Worm (Caenorhabditis elegans) whole organism, midembryonic: ENCODE data around the gene R03G8.6.

Source experiments
- T22C8.4 ChIP-seq: fragments of 200-800 bp; sonication (Bioruptor generic); IDR thresholded peaks from 2 replicates; pipeline ENCODE4 v1.3.6; 2022; ENCODE audit warnings: missing genetic modification characterization, missing compliant biosample characterization
- cog-1 ChIP-seq: sonication (generic microtip); optimal IDR thresholded peaks from 2 replicates; lab custom pipeline; 2016; ENCODE audit warnings: missing genetic modification characterization, missing compliant biosample characterization
- med-1 ChIP-seq: sonication (generic microtip); optimal IDR thresholded peaks from 2 replicates; lab custom pipeline; 2017; ENCODE audit warnings: missing genetic modification characterization, mild to moderate bottlenecking, missing compliant biosample characterization, antibody characterized with exemption, missing genetic modification reagents; ENCODE audit not compliant: insufficient read depth

DNA sequence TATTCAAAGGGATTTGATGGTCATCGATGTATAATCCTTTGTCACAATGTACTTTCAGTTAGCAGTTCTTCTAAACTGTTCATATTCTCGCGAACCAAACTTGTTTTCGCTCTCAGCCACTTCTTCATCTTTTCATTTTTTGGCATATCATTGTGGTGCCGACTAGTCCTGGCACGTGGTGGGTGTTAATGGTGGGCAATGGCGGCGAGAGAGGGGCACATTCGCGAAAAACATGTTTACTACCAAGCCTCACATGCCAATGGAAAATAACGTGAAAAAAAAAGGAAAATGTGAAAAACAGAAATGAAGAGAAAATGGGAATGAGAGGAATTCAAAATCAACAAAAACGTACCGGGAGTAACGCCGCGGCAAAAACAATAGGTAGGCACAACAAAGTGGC lies 46.8 kb upstream of the R03G8.6 start:
- TF ChIP-seq T22C8.4 (GFP tag; lab: Robert Waterston, UW): no peak
- TF ChIP-seq med-1 (GFP tag; lab: Kevin White, UChicago): no peak
- no peak for TF ChIP-seq cog-1 (tag; lab: Kevin White, UChicago)
